Worm (Caenorhabditis elegans): ENCODE measurements around the gene nep-8.

DNA sequence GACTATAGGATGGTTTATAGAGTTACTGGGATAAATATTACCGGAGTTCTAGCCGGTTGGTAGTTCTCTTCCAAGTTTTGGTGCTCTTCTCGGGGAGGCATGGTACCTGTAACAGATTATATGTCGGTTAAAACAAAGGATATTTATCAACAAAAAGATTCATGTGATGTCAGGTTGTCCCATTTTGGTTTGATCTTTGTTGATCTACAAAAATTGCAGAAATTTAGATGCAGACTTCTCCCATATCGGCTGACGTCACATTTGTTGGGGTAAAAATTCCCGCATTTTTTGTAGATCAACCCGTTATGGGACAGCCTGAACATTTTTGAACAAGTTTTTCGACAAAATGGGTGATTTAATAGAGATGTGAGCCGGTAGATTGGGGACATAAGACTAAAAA, 35.5 kb upstream of the nep-8 start, which contains the start of gene Y49F6C.7:
- TF ChIP-seq C06A6.2 (GFP tag; conservative IDR thresholded peaks at IDR 0.05) (no peak), hsf-1 (GFP tag; IDR thresholded peaks at IDR 0.05) (no peak), ama-1 (optimal IDR thresholded peaks at IDR 0.05) (no peak), ama-1 (GFP tag; optimal IDR thresholded peaks at IDR 0.05) (no peak), mxl-1 (tag; optimal IDR thresholded peaks at IDR 0.05) (no peak), chd-7 (tag; optimal IDR thresholded peaks at IDR 0.05) (no peak), lsl-1 (GFP tag; optimal IDR thresholded peaks at IDR 0.05) (no peak), zfh-2 (GFP tag; conservative IDR thresholded peaks at IDR 0.05) (no peak), madf-10 (tag; optimal IDR thresholded peaks at IDR 0.05) (no peak), aptf-2 (GFP tag; conservative IDR thresholded peaks at IDR 0.05) (no peak), F33H1.4 (GFP tag; IDR thresholded peaks at IDR 0.05) (no peak), egrh-3 (GFP tag; IDR thresholded peaks at IDR 0.05) (no peak), unc-130 (GFP tag; optimal IDR thresholded peaks at IDR 0.05) (no peak), Y53G8AR.9 (GFP tag; conservative IDR thresholded peaks at IDR 0.05) (no peak)
